Fruit fly (Drosophila melanogaster): Measurements from ENCODE around the gene Ance-3.

- TF ChIP-seq psq (GFP tag; optimal IDR thresholded peaks at IDR 0.05) (no peak), CG11723 (GFP tag; optimal IDR thresholded peaks at IDR 0.05) (no peak)
Observed at dm6 chr2L:13881387-13881902, 33.1 kb upstream of the Ance-3 start.

All from whole organism, embryonic.